Fruit fly (Drosophila melanogaster): ENCODE data around the gene CG43373.
A peak's percentile ranks its signal among the peaks of the same experiment; 100 is the strongest.

Gene CG43373

DNA sequence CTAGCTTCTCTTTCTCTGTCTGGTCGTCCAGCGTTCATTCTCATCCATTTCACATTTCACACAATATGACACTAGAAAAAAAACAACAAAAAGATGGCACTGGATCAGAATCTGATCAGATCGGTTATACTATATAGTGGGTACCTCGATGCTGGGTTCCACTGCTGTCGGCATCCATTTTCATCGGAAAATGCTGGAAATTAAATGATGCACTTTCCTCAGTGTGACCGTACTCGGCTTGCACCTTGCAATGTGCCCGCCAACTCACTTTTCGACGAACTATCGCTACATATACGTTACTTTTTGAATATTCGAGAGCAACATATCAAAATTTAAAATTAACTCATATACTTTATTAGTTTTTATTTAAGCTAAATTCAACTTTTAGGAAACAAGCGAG lies 47.7 kb upstream of the CG43373 start, which contains the start of gene tra (continued):
- TF ChIP-seq gt (GFP tag; IDR thresholded peaks at IDR 0.05) (no peak), Side (GFP tag; optimal IDR thresholded peaks at IDR 0.05) (no peak), Dip3 (GFP tag; optimal IDR thresholded peaks at IDR 0.05) (no peak), Usf (GFP tag; optimal IDR thresholded peaks at IDR 0.05) (no peak), CG14050 (GFP tag; IDR thresholded peaks at IDR 0.05) (no peak), Ets65A (GFP tag) (no peak), BtbVII (GFP tag; optimal IDR thresholded peaks at IDR 0.05) (no peak), CG12391 (tag; optimal IDR thresholded peaks at IDR 0.05) (no peak), Hsf (GFP tag; optimal IDR thresholded peaks at IDR 0.05) (no peak), CG15601 (tag; optimal IDR thresholded peaks at IDR 0.05) (no peak), emc (GFP tag; optimal IDR thresholded peaks at IDR 0.05) (no peak), Bteb2 (GFP tag; optimal IDR thresholded peaks at IDR 0.05) (no peak), ATbp (GFP tag; optimal IDR thresholded peaks at IDR 0.05) (no peak), CG11695 (GFP tag; IDR thresholded peaks at IDR 0.05) (no peak), cad (GFP tag; optimal IDR thresholded peaks at IDR 0.05) (no peak), CG17802 (tag; optimal IDR thresholded peaks at IDR 0.05) (no peak), CG13123 (GFP tag; optimal IDR thresholded peaks at IDR 0.05) (no peak), klu (GFP tag; IDR thresholded peaks at IDR 0.05) (no peak), CG4730 (GFP tag; IDR thresholded peaks at IDR 0.05) (no peak), E2f1 (GFP tag; IDR thresholded peaks at IDR 0.05) (no peak), nerfin-2 (GFP tag; IDR thresholded peaks at IDR 0.05; ENCODE audit: partially characterized antibody) (no peak), CG2712 (tag; optimal IDR thresholded peaks at IDR 0.05) (peak; percentile 27), kah (GFP tag; optimal IDR thresholded peaks at IDR 0.05) (no peak), Dek (tag; optimal IDR thresholded peaks at IDR 0.05) (no peak), Pdp1 (GFP tag; optimal IDR thresholded peaks at IDR 0.05) (no peak), Stat92E (GFP tag; optimal IDR thresholded peaks at IDR 0.05) (peak in 1 of 3 experiments; percentile 47), Taf1 (GFP tag; IDR thresholded peaks at IDR 0.05) (no peak), NC2α (GFP tag; optimal IDR thresholded peaks at IDR 0.05) (no peak), CG30431 (GFP tag; optimal IDR thresholded peaks at IDR 0.05) (no peak), CTCF (GFP tag; optimal IDR thresholded peaks at IDR 0.05) (peak; percentile 12), H15 (GFP tag; IDR thresholded peaks at IDR 0.05) (no peak), Xbp1 (GFP tag; optimal IDR thresholded peaks at IDR 0.05) (no peak), twi (tag; optimal IDR thresholded peaks at IDR 0.05) (no peak), Sry-β (GFP tag; optimal IDR thresholded peaks at IDR 0.05) (no peak), CG6765 (GFP tag; optimal IDR thresholded peaks at IDR 0.05) (no peak), CG11247 (GFP tag; IDR thresholded peaks at IDR 0.05) (no peak), az2 (GFP tag; optimal IDR thresholded peaks at IDR 0.05) (no peak), Atf-2 (GFP tag; optimal IDR thresholded peaks at IDR 0.05) (no peak), bcd (GFP tag; optimal IDR thresholded peaks at IDR 0.05) (no peak), CG4854 (GFP tag; optimal IDR thresholded peaks at IDR 0.05) (no peak), CG13624 (GFP tag; optimal IDR thresholded peaks at IDR 0.05) (no peak), ash1 (GFP tag; optimal IDR thresholded peaks at IDR 0.05) (no peak), Dad (GFP tag; optimal IDR thresholded peaks at IDR 0.05) (no peak), croc (GFP tag; conservative IDR thresholded peaks at IDR 0.05) (no peak), CG17385 (GFP tag; optimal IDR thresholded peaks at IDR 0.05) (no peak), CG5245 (GFP tag; optimal IDR thresholded peaks at IDR 0.05) (no peak), CG15011 (GFP tag; optimal IDR thresholded peaks at IDR 0.05) (no peak), row (GFP tag; IDR thresholded peaks at IDR 0.05) (0 out of 3 replicates have a peak, but pooled peaks have one; percentile 11), H2.0 (GFP tag; IDR thresholded peaks at IDR 0.05) (no peak), CG33557 (GFP tag; optimal IDR thresholded peaks at IDR 0.05) (no peak), ERR (GFP tag; optimal IDR thresholded peaks at IDR 0.05) (no peak), cas (GFP tag; IDR thresholded peaks at IDR 0.05) (no peak), Myb (GFP tag; optimal IDR thresholded peaks at IDR 0.05) (peak; percentile 96)
